Worm (Caenorhabditis elegans) whole organism, young adult: ENCODE data around the gene W02A2.8.

Experiments
- Y56A3A.18 ChIP-seq: fragments of 200-800 bp; sonication (Bioruptor generic); IDR thresholded peaks from 2 replicates; pipeline ENCODE4 v1.3.6; 2022; ENCODE audit warnings: missing genetic modification reagents, missing genetic modification characterization, missing compliant biosample characterization
- Y79H2A.3 ChIP-seq: fragments of 200-800 bp; sonication (Bioruptor generic); conservative IDR thresholded peaks from 2 replicates; pipeline ENCODE4 v1.3.6; 2022; ENCODE audit warnings: missing genetic modification reagents, missing genetic modification characterization, missing compliant biosample characterization
- bed-1 ChIP-seq: fragments of 200-800 bp; sonication (Bioruptor generic); IDR thresholded peaks from 2 replicates; pipeline ENCODE4 v1.3.6; 2022; ENCODE audit warnings: missing genetic modification reagents, missing genetic modification characterization, missing compliant biosample characterization
- lin-35 ChIP-seq, 3 experiments: fragments of 150-350 bp in 2 of 3; sonication (generic microtip) in 1 of 3; optimal IDR thresholded peaks; 2 replicates each; lab custom pipeline; 2014 to 2018; ENCODE audit warnings: missing biosample characterization in 3 of 3, missing genetic modification characterization in 3 of 3, missing genetic modification reagents in 3 of 3
- madf-6 ChIP-seq: fragments of 200-800 bp; sonication (Bioruptor generic); IDR thresholded peaks from 2 replicates; pipeline ENCODE4 v1.3.6; 2022; ENCODE audit warnings: missing genetic modification reagents, missing genetic modification characterization, missing compliant biosample characterization
- pha-4 ChIP-seq: fragments of 150-350 bp; sonication (generic microtip); optimal IDR thresholded peaks from 2 replicates; lab custom pipeline; 2014; ENCODE audit warnings: missing biosample characterization, missing genetic modification reagents, missing genetic modification characterization
- rcor-1 ChIP-seq: fragments of 200-800 bp; sonication (Bioruptor generic); IDR thresholded peaks from 2 replicates; pipeline ENCODE4 v1.3.6; 2022; ENCODE audit warnings: missing genetic modification reagents, missing genetic modification characterization, missing compliant biosample characterization
- sea-2 ChIP-seq: fragments of 200-800 bp; sonication (Bioruptor generic); IDR thresholded peaks from 2 replicates; pipeline ENCODE4 v1.3.6; 2022; ENCODE audit warnings: missing genetic modification characterization, missing compliant biosample characterization
- snpc-4 ChIP-seq, 5 experiments: fragments of 150-350 bp in 1 of 5; sonication (generic microtip) in 4 of 5; optimal IDR thresholded peaks; 2 replicates each; lab custom pipeline; 2014 to 2018; ENCODE audit warnings: missing genetic modification characterization in 5 of 5, missing biosample characterization in 3 of 5, antibody characterized with exemption in 2 of 5, mild to moderate bottlenecking in 2 of 5, missing compliant biosample characterization in 2 of 5, missing genotype in 2 of 5, moderate library complexity in 2 of 5, missing genetic modification reagents in 1 of 5
- unc-62 ChIP-seq: fragments of 150-350 bp; optimal IDR thresholded peaks from 2 replicates; lab custom pipeline; 2014; ENCODE audit warnings: missing biosample characterization, missing genetic modification reagents, missing genetic modification characterization

ce11 chrIV:13323823-13324359 is 34.5 kb downstream of the W02A2.8 start, which contains the start of gene fat-2:
- TF ChIP-seq madf-6 (GFP tag; lab: Robert Waterston, UW), result no peak
- TF ChIP-seq pha-4 (tag; lab: Kevin White, UChicago), result no peak
- TF ChIP-seq Y56A3A.18, result no peak
- TF ChIP-seq rcor-1 (GFP tag; lab: Robert Waterston, UW), result no peak
- no peak for TF ChIP-seq snpc-4 (GFP tag; optimal IDR thresholded peaks at IDR 0.05; lab: Kevin White, UChicago)
- no peak for TF ChIP-seq snpc-4 (tag; optimal IDR thresholded peaks at IDR 0.05; lab: Kevin White, UChicago)
- no peak for TF ChIP-seq unc-62 (GFP tag; lab: Kevin White, UChicago)
- TF ChIP-seq sea-2 (GFP tag; lab: Robert Waterston, UW), result no peak
- TF ChIP-seq lin-35 (GFP tag; optimal IDR thresholded peaks at IDR 0.05; lab: Kevin White, UChicago), result no peak
- no peak for TF ChIP-seq Y79H2A.3
- no peak for TF ChIP-seq bed-1 (GFP tag; lab: Robert Waterston, UW)
